Worm (Caenorhabditis elegans): Measurements from ENCODE around the gene C14B9.2.

The C14B9.2 gene

ce11 chrIII:8124323-8124722 is 9.1 kb upstream of the C14B9.2 start (continued):
- TF ChIP-seq F26F4.8 (GFP tag; conservative IDR thresholded peaks at IDR 0.05) (no peak), Y105C5A.15 (GFP tag; IDR thresholded peaks at IDR 0.05) (no peak), tra-1 (GFP tag; IDR thresholded peaks at IDR 0.05) (no peak), daf-16 (GFP tag; optimal IDR thresholded peaks at IDR 0.05) (no peak), daf-16 (tag; optimal IDR thresholded peaks at IDR 0.05) (peak; percentile 49), dmd-9 (GFP tag; IDR thresholded peaks at IDR 0.05) (no peak), unc-130 (GFP tag; optimal IDR thresholded peaks at IDR 0.05) (no peak), daf-12 (tag; optimal IDR thresholded peaks at IDR 0.05) (no peak), mxl-2 (GFP tag; conservative IDR thresholded peaks at IDR 0.05) (no peak), rbr-2 (tag; optimal IDR thresholded peaks at IDR 0.05) (peak; percentile 37), vab-7 (GFP tag; IDR thresholded peaks at IDR 0.05) (no peak)

- TF ChIP-seq hmg-1.1 (GFP tag; IDR thresholded peaks at IDR 0.05) (peak; percentile 61), nhr-48 (tag; optimal IDR thresholded peaks at IDR 0.05) (peak; percentile 50), dve-1 (tag; optimal IDR thresholded peaks at IDR 0.05; ENCODE audit: insufficient read depth) (peak; percentile 79), mep-1 (tag; optimal IDR thresholded peaks at IDR 0.05) (peak; percentile 63), ceh-32 (tag; optimal IDR thresholded peaks at IDR 0.05; ENCODE audit: poor library complexity) (no peak), daf-19 (GFP tag; conservative IDR thresholded peaks at IDR 0.05) (no peak), Y105C5A.15 (GFP tag; IDR thresholded peaks at IDR 0.05) (no peak), mxl-2 (GFP tag; conservative IDR thresholded peaks at IDR 0.05) (no peak), dmd-6 (GFP tag; IDR thresholded peaks at IDR 0.05) (peak; percentile 50; the same call in 1 of the 2 replicates), zag-1 (tag; optimal IDR thresholded peaks at IDR 0.05) (no peak), unc-62 (GFP tag; optimal IDR thresholded peaks at IDR 0.05 in 1 of 2) (peak in 1 of 2 experiments; percentile 93), unc-62 (tag; optimal IDR thresholded peaks at IDR 0.05) (no peak), nhr-77 (tag; optimal IDR thresholded peaks at IDR 0.05) (no peak), Y5F2A.4 (GFP tag; optimal IDR thresholded peaks at IDR 0.05) (no peak), nhr-6 (tag; optimal IDR thresholded peaks at IDR 0.05) (peak; percentile 22), rbr-2 (tag; optimal IDR thresholded peaks at IDR 0.05) (peak; percentile 53), sdz-12 (GFP tag; optimal IDR thresholded peaks at IDR 0.05) (no peak), ztf-7 (tag; optimal IDR thresholded peaks at IDR 0.05) (no peak), hif-1 (tag; optimal IDR thresholded peaks at IDR 0.05) (peak in 1 of 2 experiments; percentile 10), lin-38 (GFP tag; IDR thresholded peaks at IDR 0.05) (peak; percentile 45; the same call in 1 of the 2 replicates), pqm-1 (tag; optimal IDR thresholded peaks at IDR 0.05) (no peak), tra-1 (GFP tag; IDR thresholded peaks at IDR 0.05) (no peak), nhr-111 (GFP tag; optimal IDR thresholded peaks at IDR 0.05) (no peak), ctbp-1 (GFP tag; IDR thresholded peaks at IDR 0.05) (no peak), cey-2 (tag; optimal IDR thresholded peaks at IDR 0.05; ENCODE audit: borderline replicate concordance, insufficient read depth) (peak; percentile 65), dmd-9 (GFP tag; IDR thresholded peaks at IDR 0.05) (no peak), zfp-2 (tag; optimal IDR thresholded peaks at IDR 0.05) (no peak), arid-1 (GFP tag; conservative IDR thresholded peaks at IDR 0.05) (no peak), dpl-1 (GFP tag; optimal IDR thresholded peaks at IDR 0.05) (peak; percentile 19), saeg-2 (GFP tag; IDR thresholded peaks at IDR 0.05) (no peak), lsy-2 (tag; optimal IDR thresholded peaks at IDR 0.05) (peak in 1 of 2 experiments; percentile 79), mdl-1 (tag; optimal IDR thresholded peaks at IDR 0.05) (peak in 1 of 2 experiments; percentile 39), hlh-11 (tag; optimal IDR thresholded peaks at IDR 0.05) (peak; percentile 68), egl-43 (GFP tag; IDR thresholded peaks at IDR 0.05) (no peak), mxl-3 (GFP tag; optimal IDR thresholded peaks at IDR 0.05) (no peak), hlh-30 (tag; optimal IDR thresholded peaks at IDR 0.05; ENCODE audit: insufficient read depth) (peak; percentile 27), aha-1 (tag) (peak; percentile 35), vab-7 (GFP tag; IDR thresholded peaks at IDR 0.05) (no peak), php-3 (GFP tag; IDR thresholded peaks at IDR 0.05) (peak; percentile 55; the same call in 1 of the 2 replicates), ztf-11 (tag; optimal IDR thresholded peaks at IDR 0.05) (no peak), lin-29 (GFP tag; IDR thresholded peaks at IDR 0.05) (no peak), nhr-28 (tag; optimal IDR thresholded peaks at IDR 0.05) (peak; percentile 72), spr-3 (GFP tag; optimal IDR thresholded peaks at IDR 0.05) (no peak), lin-13 (GFP tag; optimal IDR thresholded peaks at IDR 0.05) (no peak)
These were observed 8.2 kb upstream of the C14B9.2 start for ce11 chrIII:8125234-8125633.
